Fruit fly (Drosophila melanogaster) whole organism, embryonic: ENCODE measurements around the gene Coq2.
A peak's percentile ranks its signal among the peaks of the same experiment; 100 is the strongest.

Experiments
- CG10274 ChIP-seq: fragments of 200-800 bp; sonication (Bioruptor generic); optimal IDR thresholded peaks from 3 replicates; lab custom pipeline; 2017; ENCODE audit warnings: missing biosample characterization, mild to moderate bottlenecking, missing genetic modification characterization
- CG10431 ChIP-seq: fragments of 200-800 bp; sonication (Bioruptor generic); optimal IDR thresholded peaks from 3 replicates; lab custom pipeline; 2018; ENCODE audit warnings: missing biosample characterization, mild to moderate bottlenecking, missing genetic modification characterization
- CG13123 ChIP-seq: fragments of 200-800 bp; sonication (Bioruptor generic); optimal IDR thresholded peaks from 2 replicates; lab custom pipeline; 2016; ENCODE audit warnings: missing biosample characterization, missing genetic modification characterization
- CG13894 ChIP-seq: fragments of 200-800 bp; sonication (Bioruptor generic); optimal IDR thresholded peaks from 3 replicates; lab custom pipeline; 2018; ENCODE audit warnings: missing biosample characterization, mild to moderate bottlenecking, missing genetic modification characterization, moderate library complexity
- CG14710 ChIP-seq: fragments of 200-800 bp; sonication (Bioruptor generic); optimal IDR thresholded peaks from 3 replicates; lab custom pipeline; 2019; ENCODE audit warnings: missing biosample characterization, mild to moderate bottlenecking, missing genetic modification characterization, moderate library complexity
- CG15269 ChIP-seq: fragments of 200-800 bp; sonication (Bioruptor generic); optimal IDR thresholded peaks from 2 replicates; lab custom pipeline; 2018; ENCODE audit warnings: missing biosample characterization, mild to moderate bottlenecking, missing genetic modification characterization, moderate library complexity
- CG17568 ChIP-seq: fragments of 200-800 bp; sonication (Bioruptor generic); optimal IDR thresholded peaks from 2 replicates; lab custom pipeline; 2018; ENCODE audit warnings: missing biosample characterization, mild to moderate bottlenecking, missing genetic modification characterization, moderate library complexity
- CG18262 ChIP-seq: fragments of 200-800 bp; optimal IDR thresholded peaks from 3 replicates; lab custom pipeline; 2019; ENCODE audit warnings: missing biosample characterization, mild to moderate bottlenecking, missing genetic modification characterization, moderate library complexity
- CG2120 ChIP-seq: fragments of 200-800 bp; sonication (Bioruptor generic); optimal IDR thresholded peaks from 3 replicates; lab custom pipeline; 2016; ENCODE audit warnings: missing biosample characterization, missing genetic modification characterization
- CG4617 ChIP-seq: fragments of 200-800 bp; sonication (Bioruptor generic); optimal IDR thresholded peaks from 3 replicates; lab custom pipeline; 2016; ENCODE audit warnings: missing biosample characterization, missing genetic modification characterization, borderline replicate concordance
- CG4854 ChIP-seq: fragments of 200-800 bp; sonication (Bioruptor generic); optimal IDR thresholded peaks from 2 replicates; lab custom pipeline; 2016; ENCODE audit warnings: missing biosample characterization, missing genetic modification characterization, inconsistent platforms
- CG5953 ChIP-seq: fragments of 200-800 bp; sonication (Bioruptor generic); IDR thresholded peaks from 2 replicates; pipeline ENCODE4 v1.3.6; 2022; ENCODE audit warnings: missing biosample characterization, missing genetic modification characterization
- CG6683 ChIP-seq: fragments of 200-800 bp; sonication (Bioruptor generic); optimal IDR thresholded peaks from 2 replicates; lab custom pipeline; 2017; ENCODE audit warnings: missing biosample characterization, mild to moderate bottlenecking, missing genetic modification characterization, missing genetic modification reagents
- CG6765 ChIP-seq: fragments of 200-800 bp; sonication (Bioruptor generic); optimal IDR thresholded peaks from 3 replicates; lab custom pipeline; 2017; ENCODE audit warnings: missing biosample characterization, mild to moderate bottlenecking, missing genetic modification characterization
- CG9609 ChIP-seq: fragments of 200-800 bp; sonication (Bioruptor generic); optimal IDR thresholded peaks from 3 replicates; lab custom pipeline; 2016; ENCODE audit warnings: missing biosample characterization, missing genetic modification characterization
- Doc2 ChIP-seq: fragments of 200-800 bp; sonication (Bioruptor generic); IDR thresholded peaks from 2 replicates; pipeline ENCODE4 v1.3.6; 2022; ENCODE audit warnings: missing biosample characterization, missing genetic modification characterization
- ERR ChIP-seq: fragments of 200-800 bp; sonication (Bioruptor generic); optimal IDR thresholded peaks from 2 replicates; lab custom pipeline; 2016; ENCODE audit warnings: missing biosample characterization, missing genetic modification characterization
- Ets65A ChIP-seq: fragments of 200-800 bp; sonication (Bioruptor generic); peaks from one replicate; lab custom pipeline; 2016; ENCODE audit warnings: missing biosample characterization, missing genetic modification characterization
- Fer3 ChIP-seq: fragments of 200-800 bp; sonication (Bioruptor generic); optimal IDR thresholded peaks from 2 replicates; lab custom pipeline; 2018; ENCODE audit warnings: missing biosample characterization, mild to moderate bottlenecking, missing genetic modification characterization, moderate library complexity
- Lhr ChIP-seq: fragments of 200-800 bp; sonication (Bioruptor generic); optimal IDR thresholded peaks from 3 replicates; lab custom pipeline; 2017; ENCODE audit warnings: mild to moderate bottlenecking, missing biosample characterization, missing genetic modification reagents, missing genetic modification characterization
- Mad ChIP-seq: fragments of 200-800 bp; sonication (Bioruptor generic); optimal IDR thresholded peaks from 2 replicates; lab custom pipeline; 2016; ENCODE audit warnings: missing biosample characterization, missing genetic modification characterization
- Med ChIP-seq: fragments of 200-800 bp; sonication (Bioruptor generic); peaks from one replicate; lab custom pipeline; 2016; ENCODE audit warnings: missing biosample characterization, missing genetic modification characterization, mild to moderate bottlenecking, inconsistent platforms, moderate library complexity
- NFAT ChIP-seq: fragments of 200-800 bp; sonication (Bioruptor generic); IDR thresholded peaks from 2 replicates; pipeline ENCODE4 v1.3.6; 2022; ENCODE audit warnings: missing biosample characterization, missing genetic modification characterization
- Oli ChIP-seq: fragments of 200-800 bp; sonication (Bioruptor generic); optimal IDR thresholded peaks from 2 replicates; lab custom pipeline; 2018; ENCODE audit warnings: missing biosample characterization, mild to moderate bottlenecking, missing genetic modification characterization, moderate library complexity
- Poxn ChIP-seq: fragments of 200-800 bp; sonication (Bioruptor generic); IDR thresholded peaks from 2 replicates; pipeline ENCODE4 v1.3.6; 2022; ENCODE audit warnings: missing biosample characterization, missing genetic modification characterization
- Ptx1 ChIP-seq: fragments of 200-800 bp; sonication (Bioruptor generic); IDR thresholded peaks from 2 replicates; pipeline ENCODE4 v1.3.6; 2022; ENCODE audit warnings: missing biosample characterization, missing genetic modification characterization
- Scr ChIP-seq: fragments of 200-800 bp; sonication (Bioruptor generic); IDR thresholded peaks from 2 replicates; pipeline ENCODE4 v1.3.6; 2022; ENCODE audit warnings: missing biosample characterization, missing genetic modification characterization; ENCODE audit not compliant: partially characterized antibody
- Sry-β ChIP-seq: fragments of 200-800 bp; sonication (Bioruptor generic); optimal IDR thresholded peaks from 2 replicates; lab custom pipeline; 2018; ENCODE audit warnings: missing biosample characterization, mild to moderate bottlenecking, missing genetic modification characterization, moderate library complexity
- aop ChIP-seq: fragments of 200-800 bp; sonication (Bioruptor generic); IDR thresholded peaks from 2 replicates; pipeline ENCODE4 v1.3.6; 2022; ENCODE audit warnings: missing biosample characterization, missing genetic modification characterization
- az2 ChIP-seq: fragments of 200-800 bp; sonication (Bioruptor generic); optimal IDR thresholded peaks from 3 replicates; lab custom pipeline; 2016; ENCODE audit warnings: missing biosample characterization, missing genetic modification characterization
- chif ChIP-seq, 2 experiments: fragments of 200-800 bp; sonication (Bioruptor generic); optimal IDR thresholded peaks; 3 replicates each; lab custom pipeline; 2016; ENCODE audit warnings: missing biosample characterization in 2 of 2, missing genetic modification characterization in 2 of 2
- chinmo ChIP-seq: fragments of 200-800 bp; sonication (Bioruptor generic); IDR thresholded peaks from 4 replicates; pipeline ENCODE4 v1.3.6; 2022; ENCODE audit warnings: missing biosample characterization, missing genetic modification characterization; ENCODE audit not compliant: partially characterized antibody
- ci ChIP-seq: fragments of 200-800 bp; sonication (Bioruptor generic); IDR thresholded peaks from 3 replicates; pipeline ENCODE4 v1.3.6; 2022; ENCODE audit warnings: missing biosample characterization, missing genetic modification characterization
- da ChIP-seq: fragments of 200-800 bp; sonication (Bioruptor generic); optimal IDR thresholded peaks from 2 replicates; lab custom pipeline; 2016; ENCODE audit warnings: missing biosample characterization, missing genetic modification characterization
- disco-r ChIP-seq: fragments of 200-800 bp; sonication (Bioruptor generic); optimal IDR thresholded peaks from 2 replicates; lab custom pipeline; 2016; ENCODE audit warnings: missing biosample characterization, missing genetic modification characterization
- fd102C ChIP-seq: fragments of 200-800 bp; sonication (Bioruptor generic); optimal IDR thresholded peaks from 2 replicates; lab custom pipeline; 2018; ENCODE audit warnings: missing biosample characterization, mild to moderate bottlenecking, missing genetic modification characterization, moderate library complexity
- gt ChIP-seq: fragments of 200-800 bp; sonication (Bioruptor generic); IDR thresholded peaks from 2 replicates; pipeline ENCODE4 v1.3.6; 2022; ENCODE audit warnings: missing biosample characterization, missing genetic modification characterization
- jing ChIP-seq: fragments of 200-800 bp; sonication (Bioruptor generic); optimal IDR thresholded peaks from 2 replicates; lab custom pipeline; 2018; ENCODE audit warnings: missing biosample characterization, mild to moderate bottlenecking, missing genetic modification characterization
- jumu ChIP-seq: fragments of 200-800 bp; sonication (Bioruptor generic); optimal IDR thresholded peaks from 3 replicates; lab custom pipeline; 2016; ENCODE audit warnings: missing biosample characterization, missing genetic modification characterization
- kay ChIP-seq: fragments of 200-800 bp; sonication (Bioruptor generic); optimal IDR thresholded peaks from 2 replicates; lab custom pipeline; 2016; ENCODE audit warnings: missing biosample characterization, missing genetic modification characterization
- kni ChIP-seq: fragments of 200-800 bp; sonication (Bioruptor generic); optimal IDR thresholded peaks from 3 replicates; lab custom pipeline; 2017; ENCODE audit warnings: mild to moderate bottlenecking, missing biosample characterization, missing genetic modification reagents, missing genetic modification characterization
- mam ChIP-seq: fragments of 200-800 bp; sonication (Bioruptor generic); optimal IDR thresholded peaks from 3 replicates; lab custom pipeline; 2016; ENCODE audit warnings: missing biosample characterization, missing genetic modification characterization
- nom ChIP-seq: fragments of 200-800 bp; sonication (Bioruptor generic); optimal IDR thresholded peaks from 2 replicates; lab custom pipeline; 2017; ENCODE audit warnings: missing biosample characterization, missing genetic modification characterization, mild to moderate bottlenecking, moderate library complexity, missing genetic modification reagents
- prd ChIP-seq, 3 experiments: fragments of >200 bp in 2 of 3; fragments of 200-800 bp in 1 of 3; sonication (Bioruptor generic) in 1 of 3; optimal IDR thresholded peaks in 2 of 3; IDR thresholded peaks in 1 of 3; 2 replicates in 2 of 3; 3 replicates in 1 of 3; pipeline versions ENCODE4 v1.3.6 to Lab custom; 2017 to 2022; ENCODE audit warnings: missing biosample characterization in 1 of 3, missing genetic modification characterization in 1 of 3
- repo ChIP-seq: fragments of 200-800 bp; sonication (Bioruptor generic); optimal IDR thresholded peaks from 2 replicates; lab custom pipeline; 2016; ENCODE audit warnings: missing biosample characterization, missing genetic modification characterization
- row ChIP-seq: fragments of 200-800 bp; sonication (Bioruptor generic); IDR thresholded peaks from 3 replicates; pipeline ENCODE4 v1.3.6; 2022; ENCODE audit warnings: missing biosample characterization, missing genetic modification characterization
- sima ChIP-seq: fragments of 200-800 bp; sonication (Bioruptor generic); optimal IDR thresholded peaks from 2 replicates; lab custom pipeline; 2016; ENCODE audit warnings: missing biosample characterization, missing genetic modification characterization
- trem ChIP-seq: fragments of 200-800 bp; optimal IDR thresholded peaks from 3 replicates; lab custom pipeline; 2019; ENCODE audit warnings: missing biosample characterization, mild to moderate bottlenecking, missing genetic modification characterization, moderate library complexity
- wdn ChIP-seq: fragments of 200-800 bp; sonication (Bioruptor generic); IDR thresholded peaks from 2 replicates; pipeline ENCODE4 v1.3.6; 2022; ENCODE audit warnings: missing biosample characterization, missing genetic modification characterization
- zen ChIP-seq: fragments of 200-800 bp; sonication (Bioruptor generic); optimal IDR thresholded peaks from 3 replicates; lab custom pipeline; 2018; ENCODE audit warnings: missing biosample characterization, mild to moderate bottlenecking, missing genetic modification characterization, moderate library complexity

Coq2 gene

DNA sequence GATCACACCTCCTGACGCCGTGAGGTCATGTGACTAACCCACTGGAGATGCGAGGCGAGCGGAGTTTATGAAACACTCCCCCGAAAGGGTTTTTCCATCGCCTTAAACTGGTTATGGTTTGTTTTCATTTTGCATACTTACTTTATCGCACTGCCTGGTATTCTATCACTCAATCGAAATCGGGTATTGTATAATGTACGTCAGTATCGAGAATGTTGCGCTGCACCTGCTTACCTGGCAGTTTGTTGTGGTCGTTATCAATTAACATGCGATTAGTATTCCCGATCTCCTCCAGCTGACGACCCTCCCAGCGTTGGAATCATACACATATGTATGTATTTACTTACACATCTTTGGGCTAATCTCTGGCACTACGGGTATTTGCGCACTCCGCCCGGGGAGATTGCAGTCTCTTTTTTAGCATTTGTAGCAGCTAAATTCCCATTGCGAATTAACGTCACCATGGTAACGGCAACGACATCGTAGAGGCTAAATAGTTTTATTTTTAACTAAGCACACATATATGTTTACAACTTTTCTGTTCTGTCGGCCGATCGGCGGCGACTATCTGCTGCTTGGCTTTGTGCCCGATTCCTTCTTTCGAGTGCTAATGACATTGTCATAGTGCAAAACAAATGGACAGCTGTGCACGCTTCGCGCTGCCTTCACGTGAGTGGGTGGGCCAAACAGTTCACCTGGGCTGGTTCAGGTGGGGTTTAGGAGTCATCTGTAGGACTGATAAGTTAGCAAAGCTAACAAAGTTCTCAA lies 36.8 kb upstream of the Coq2 start (continued):
- TF ChIP-seq Lhr (GFP tag; lab: Kevin White, UChicago) (no peak), Med (peak; percentile 77), CG4854 (no peak), Fer3 (tag; lab: Kevin White, UChicago) (no peak), CG5953 (GFP tag; lab: Robert Waterston, UW) (no peak), mam (no peak), chinmo (0 out of 4 replicates have a peak, but pooled peaks have one; percentile 58), jumu (no peak), CG14710 (tag; lab: Kevin White, UChicago) (no peak), CG6683 (GFP tag; lab: Kevin White, UChicago) (no peak), chif (GFP tag; optimal IDR thresholded peaks at IDR 0.05; lab: Kevin White, UChicago) (no peak), Poxn (no peak), CG13894 (no peak), CG13123 (GFP tag; lab: Kevin White, UChicago) (no peak), ci (GFP tag; lab: Robert Waterston, UW) (0 out of 3 replicates have a peak, but pooled peaks have one; percentile 9), wdn (GFP tag; lab: Robert Waterston, UW) (no peak), ERR (GFP tag; lab: Kevin White, UChicago) (peak; percentile 25), CG10431 (GFP tag; lab: Kevin White, UChicago) (no peak), CG9609 (GFP tag; lab: Kevin White, UChicago) (no peak), trem (tag; lab: Kevin White, UChicago) (no peak), CG6765 (GFP tag; lab: Kevin White, UChicago) (peak; percentile 2), NFAT (GFP tag; lab: Robert Waterston, UW) (no peak), CG18262 (tag; lab: Kevin White, UChicago) (no peak), jing (no peak), repo (no peak), fd102C (GFP tag; lab: Kevin White, UChicago) (no peak), Ptx1 (GFP tag; lab: Robert Waterston, UW) (no peak), CG15269 (no peak), Sry-β (no peak), da (no peak), row (GFP tag; lab: Robert Waterston, UW) (no peak), Ets65A (no peak), sima (GFP tag; lab: Kevin White, UChicago) (no peak), zen (tag; lab: Kevin White, UChicago) (no peak), nom (GFP tag; lab: Kevin White, UChicago) (no peak), Mad (GFP tag; lab: Kevin White, UChicago) (no peak), CG10274 (GFP tag; lab: Kevin White, UChicago) (no peak), CG17568 (GFP tag; lab: Kevin White, UChicago) (no peak), gt (GFP tag; lab: Robert Waterston, UW) (no peak), CG2120 (GFP tag; lab: Kevin White, UChicago) (no peak), Scr (GFP tag; lab: Robert Waterston, UW) (no peak), aop (no peak), prd (optimal IDR thresholded peaks at IDR 0.05; lab: Kevin White, UChicago) (no peak), prd (GFP tag; IDR thresholded peaks at IDR 0.05; lab: Robert Waterston, UW) (no peak), kni (GFP tag; lab: Kevin White, UChicago) (no peak), Oli (no peak), disco-r (GFP tag; lab: Kevin White, UChicago) (no peak), az2 (GFP tag; lab: Kevin White, UChicago) (no peak), kay (GFP tag; lab: Kevin White, UChicago) (no peak), CG4617 (GFP tag; lab: Kevin White, UChicago) (no peak), Doc2 (GFP tag; lab: Robert Waterston, UW) (no peak)
